Fruit fly (Drosophila melanogaster): ENCODE measurements around the gene Pkc98E.

DNA sequence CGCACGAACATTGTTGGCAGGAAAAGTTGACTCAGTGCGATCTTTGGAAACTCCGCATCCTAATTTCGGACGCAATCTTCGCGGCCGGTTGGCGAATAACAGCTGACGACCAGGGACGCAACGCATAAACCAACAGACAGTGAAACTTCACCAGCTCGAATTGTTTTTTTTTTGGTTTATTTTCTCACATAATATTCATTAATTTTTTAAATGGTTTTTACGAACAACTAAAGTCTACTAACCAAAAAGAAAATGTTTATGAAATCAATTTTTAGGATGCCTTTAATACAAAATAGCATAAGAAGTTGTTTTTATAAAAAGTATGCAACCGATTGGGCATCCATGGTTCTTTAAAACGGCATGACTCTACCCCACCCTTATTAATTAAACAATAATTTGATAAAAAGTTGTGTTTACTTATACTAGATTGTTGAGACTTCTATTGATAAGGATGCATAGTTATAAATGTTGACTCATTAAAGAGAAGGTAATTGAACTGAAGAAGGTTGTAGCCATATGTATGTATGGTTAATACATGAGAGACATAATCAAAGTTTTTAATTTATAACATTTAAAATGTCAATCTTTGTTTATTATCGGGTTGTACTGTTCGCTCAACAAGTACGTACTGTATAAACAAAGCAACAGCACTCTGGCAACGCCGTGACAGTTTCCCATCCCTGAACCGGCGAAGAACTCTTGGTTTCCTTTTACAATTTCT lies 4.9 kb upstream of the Pkc98E start, which contains the start of the genes beta4GalNAcTB and Cpsf100:
- TF ChIP-seq CG8478 (optimal IDR thresholded peaks at IDR 0.05) (no peak), CTCF (optimal IDR thresholded peaks at IDR 0.05) (no peak)
